Worm (Caenorhabditis elegans) whole organism, late embryonic: ENCODE data around the gene dro-1.

Experiments
- ceh-24 ChIP-seq: sonication (generic microtip); optimal IDR thresholded peaks from 2 replicates; lab custom pipeline; 2016; ENCODE audit warnings: mild to moderate bottlenecking, missing genetic modification characterization, missing compliant biosample characterization
- pha-2 ChIP-seq: sonication (generic microtip); optimal IDR thresholded peaks from 2 replicates; lab custom pipeline; 2017; ENCODE audit warnings: mild to moderate bottlenecking, missing genetic modification characterization, missing compliant biosample characterization
- unc-55 ChIP-seq: sonication (generic microtip); optimal IDR thresholded peaks from 2 replicates; lab custom pipeline; 2017; ENCODE audit warnings: missing biosample characterization, missing genetic modification reagents, missing genetic modification characterization

ce11 chrIII:13385850-13386249 is 43.4 kb downstream of the dro-1 start, which contains the start of gene T03F6.4:
- TF ChIP-seq unc-55 (GFP tag; lab: Kevin White, UChicago) (no peak), ceh-24 (tag; lab: Kevin White, UChicago) (no peak), pha-2 (tag; lab: Kevin White, UChicago) (no peak)
